Worm (Caenorhabditis elegans): Measurements from ENCODE around the gene C50F4.6.

Gene C50F4.6

DNA sequence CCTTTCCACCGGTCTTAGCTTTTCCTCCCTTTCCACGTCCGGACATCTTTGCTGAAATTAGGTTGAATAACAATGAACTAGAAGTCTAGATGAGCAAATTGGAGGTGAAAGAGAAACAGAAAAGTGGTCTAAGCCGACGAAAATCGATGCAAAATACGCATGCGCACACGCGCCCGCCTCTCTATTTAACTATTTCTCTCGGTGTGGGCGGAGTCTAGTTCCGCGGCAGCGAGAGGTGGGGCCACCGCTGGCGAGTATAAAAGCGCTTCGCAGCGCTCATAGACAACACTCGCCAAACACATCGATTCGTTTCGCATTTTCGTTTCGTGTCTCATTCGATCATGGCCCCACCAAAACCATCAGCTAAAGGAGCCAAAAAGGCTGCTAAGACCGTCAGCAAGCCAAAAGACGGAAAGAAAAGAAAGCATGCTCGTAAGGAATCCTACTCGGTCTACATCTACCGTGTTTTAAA, 618 bp upstream of the C50F4.6 start, which contains the start of the genes his-35 and his-41 (continued):
- no peak for TF ChIP-seq F26F4.8 (GFP tag; conservative IDR thresholded peaks at IDR 0.05)
- no peak for TF ChIP-seq dmd-9 (GFP tag; IDR thresholded peaks at IDR 0.05)
- TF ChIP-seq mxl-2 (GFP tag; conservative IDR thresholded peaks at IDR 0.05), result no peak
- TF ChIP-seq arid-1 (GFP tag; conservative IDR thresholded peaks at IDR 0.05), result no peak
- TF ChIP-seq ztf-11 (tag; optimal IDR thresholded peaks at IDR 0.05), result no peak
- TF ChIP-seq ZK337.2 (GFP tag; IDR thresholded peaks at IDR 0.05), result no peak
- no peak for TF ChIP-seq ZK546.5 (tag; optimal IDR thresholded peaks at IDR 0.05)
- TF ChIP-seq snpc-4 (tag; optimal IDR thresholded peaks at IDR 0.05), result no peak
- peak; percentile 27; the same call in 1 of the 2 replicates for TF ChIP-seq dmd-6 (GFP tag; IDR thresholded peaks at IDR 0.05)
- no peak for TF ChIP-seq nhr-237 (tag; optimal IDR thresholded peaks at IDR 0.05)
- TF ChIP-seq nhr-10 (tag; optimal IDR thresholded peaks at IDR 0.05), result no peak
- no peak for TF ChIP-seq nhr-111 (GFP tag; optimal IDR thresholded peaks at IDR 0.05)
- no peak for TF ChIP-seq nhr-41 (GFP tag; IDR thresholded peaks at IDR 0.05)
- TF ChIP-seq lin-39 (tag; optimal IDR thresholded peaks at IDR 0.05), result no peak
- TF ChIP-seq daf-8 (GFP tag; IDR thresholded peaks at IDR 0.05), result no peak
- no peak for TF ChIP-seq zip-2 (tag; optimal IDR thresholded peaks at IDR 0.05)
- TF ChIP-seq cey-2 (tag; optimal IDR thresholded peaks at IDR 0.05; ENCODE audit: borderline replicate concordance, insufficient read depth), result no peak
- TF ChIP-seq hlh-11 (tag; optimal IDR thresholded peaks at IDR 0.05), result peak; percentile 59
- no peak for TF ChIP-seq ztf-7 (tag; optimal IDR thresholded peaks at IDR 0.05)
- no peak for TF ChIP-seq fos-1 (tag; optimal IDR thresholded peaks at IDR 0.05)
- TF ChIP-seq unc-39 (tag; optimal IDR thresholded peaks at IDR 0.05), result no peak
- 0 out of 2 replicates have a peak, but pooled peaks have one; percentile 16 for TF ChIP-seq tra-1 (GFP tag; IDR thresholded peaks at IDR 0.05)
- TF ChIP-seq dmd-8 (GFP tag; IDR thresholded peaks at IDR 0.05), result no peak
- no peak for TF ChIP-seq Y75B8A.6 (GFP tag; IDR thresholded peaks at IDR 0.05)
- no peak for TF ChIP-seq zfp-3 (GFP tag; conservative IDR thresholded peaks at IDR 0.05)
- no peak; the same call in 1 of the 2 replicates for TF ChIP-seq pha-4 (GFP tag; IDR thresholded peaks at IDR 0.05)
- TF ChIP-seq pha-4 (tag; optimal IDR thresholded peaks at IDR 0.05), result no peak
- no peak for TF ChIP-seq pqm-1 (tag; optimal IDR thresholded peaks at IDR 0.05)
- TF ChIP-seq nhr-48 (tag; optimal IDR thresholded peaks at IDR 0.05), result peak; percentile 20
- 0 out of 2 replicates have a peak, but pooled peaks have one; percentile 27 for TF ChIP-seq nhr-42 (GFP tag; IDR thresholded peaks at IDR 0.05)
- TF ChIP-seq hif-1 (tag; optimal IDR thresholded peaks at IDR 0.05), result no peak
- no peak for TF ChIP-seq egl-27 (tag; optimal IDR thresholded peaks at IDR 0.05)
- peak; percentile 10 for TF ChIP-seq mxl-3 (GFP tag; optimal IDR thresholded peaks at IDR 0.05)
- no peak for TF ChIP-seq duxl-1 (tag; optimal IDR thresholded peaks at IDR 0.05; ENCODE audit: poor library complexity)
- no peak for TF ChIP-seq F10B5.3 (tag; optimal IDR thresholded peaks at IDR 0.05)
- TF ChIP-seq lin-15B (tag; optimal IDR thresholded peaks at IDR 0.05), result no peak
- no peak for TF ChIP-seq ceh-44 (GFP tag; IDR thresholded peaks at IDR 0.05)
- TF ChIP-seq nhr-11 (tag; optimal IDR thresholded peaks at IDR 0.05), result peak; percentile 76
- peak; percentile 96 for TF ChIP-seq aha-1 (tag)
- no peak for TF ChIP-seq madf-5 (GFP tag; IDR thresholded peaks at IDR 0.05)
- TF ChIP-seq nhr-25 (tag; optimal IDR thresholded peaks at IDR 0.05; ENCODE audit: borderline replicate concordance, insufficient read depth), result no peak
- TF ChIP-seq lsy-2 (tag; optimal IDR thresholded peaks at IDR 0.05), result peak in 1 of 2 experiments; percentile 46
- TF ChIP-seq mdt-29 (GFP tag; IDR thresholded peaks at IDR 0.05), result no peak
- TF ChIP-seq F49E8.2 (tag; optimal IDR thresholded peaks at IDR 0.05; ENCODE audit: borderline replicate concordance), result no peak
- peak; percentile 42 for TF ChIP-seq mes-2 (tag; optimal IDR thresholded peaks at IDR 0.05; ENCODE audit: poor library complexity, severe bottlenecking)
- TF ChIP-seq vab-7 (GFP tag; IDR thresholded peaks at IDR 0.05), result no peak
- TF ChIP-seq sdz-12 (GFP tag; optimal IDR thresholded peaks at IDR 0.05), result no peak
- peak; percentile 85 for TF ChIP-seq ama-1 (optimal IDR thresholded peaks at IDR 0.05)
- peak; percentile 61 for TF ChIP-seq lin-38 (GFP tag; IDR thresholded peaks at IDR 0.05)
- TF ChIP-seq daf-19 (GFP tag; conservative IDR thresholded peaks at IDR 0.05), result no peak
- no peak for TF ChIP-seq T20F7.1 (GFP tag; optimal IDR thresholded peaks at IDR 0.05)

Data from whole organism, L4 larva.